Worm (Caenorhabditis elegans) whole organism, L4/young adult: ENCODE data around the gene his-61.

ENCODE experiments used
- W03F9.2 ChIP-seq: fragments of 150-350 bp; optimal IDR thresholded peaks from 2 replicates; lab custom pipeline; 2014; ENCODE audit warnings: missing biosample characterization, missing genetic modification characterization
- dao-5 ChIP-seq: sonication (generic microtip); optimal IDR thresholded peaks from 2 replicates; lab custom pipeline; 2016; ENCODE audit warnings: missing genotype, missing genetic modification characterization, moderate library complexity, missing compliant biosample characterization
- him-1 ChIP-seq: sonication (generic microtip); optimal IDR thresholded peaks from 2 replicates; lab custom pipeline; 2016; ENCODE audit warnings: missing genotype, missing genetic modification reagents, missing genetic modification characterization, missing compliant biosample characterization

- no peak for TF ChIP-seq dao-5
- no peak for TF ChIP-seq him-1 (tag; lab: Kevin White, UChicago)
- no peak for TF ChIP-seq W03F9.2
Observed at ce11 chrIV:7477197-7477596, 8.8 kb downstream of the his-61 start, which contains the start of gene pycr-4.
